Fruit fly (Drosophila melanogaster): Measurements from ENCODE around the gene pxb.

The pxb gene

dm6 chr3R:15630918-15631317 is 35.1 kb upstream of the pxb start:
- TF ChIP-seq Snoo (tag; optimal IDR thresholded peaks at IDR 0.05): peak; percentile 16
- no peak for TF ChIP-seq CG12605 (GFP tag; IDR thresholded peaks at IDR 0.05)
- TF ChIP-seq fd96Ca (GFP tag; IDR thresholded peaks at IDR 0.05): peak; percentile 44; the same call in 1 of the 3 replicates
- TF ChIP-seq Pif1B (GFP tag; optimal IDR thresholded peaks at IDR 0.05): peak; percentile 67
- TF ChIP-seq CG13204 (GFP tag; optimal IDR thresholded peaks at IDR 0.05): no peak
- no peak for TF ChIP-seq rn (GFP tag; IDR thresholded peaks at IDR 0.05)
- peak; percentile 48 for TF ChIP-seq CG14655 (GFP tag; optimal IDR thresholded peaks at IDR 0.05)
- TF ChIP-seq CG8159 (tag; optimal IDR thresholded peaks at IDR 0.05): peak; percentile 87
- TF ChIP-seq CG17806 (tag; optimal IDR thresholded peaks at IDR 0.05): peak; percentile 75
- TF ChIP-seq gl (tag; optimal IDR thresholded peaks at IDR 0.05): peak; percentile 55
- TF ChIP-seq CG8301 (tag; optimal IDR thresholded peaks at IDR 0.05): peak; percentile 44
- TF ChIP-seq D1 (tag; optimal IDR thresholded peaks at IDR 0.05): no peak
- no peak for TF ChIP-seq CG34367 (tag; optimal IDR thresholded peaks at IDR 0.05)
- TF ChIP-seq Pif1A (GFP tag; optimal IDR thresholded peaks at IDR 0.05): peak; percentile 71
- peak; percentile 45; the same call in 1 of the 3 replicates for TF ChIP-seq CG4496 (GFP tag; IDR thresholded peaks at IDR 0.05)
- peak; percentile 37 for TF ChIP-seq CG9948 (tag; optimal IDR thresholded peaks at IDR 0.05)

dm6 chr3R:15632441-15632840 is 33.5 kb upstream of the pxb start:
- TF ChIP-seq CG4496 (GFP tag; IDR thresholded peaks at IDR 0.05): 0 out of 3 replicates have a peak, but pooled peaks have one; percentile 24
- no peak for TF ChIP-seq CG34367 (tag; optimal IDR thresholded peaks at IDR 0.05)

- TF ChIP-seq CG10348 (GFP tag; IDR thresholded peaks at IDR 0.05) (no peak), CG32121 (GFP tag; IDR thresholded peaks at IDR 0.05) (no peak), CG9948 (tag; optimal IDR thresholded peaks at IDR 0.05) (peak; percentile 66), gl (tag; optimal IDR thresholded peaks at IDR 0.05) (peak; percentile 8), Pif1B (GFP tag; optimal IDR thresholded peaks at IDR 0.05) (peak; percentile 39), CG8159 (tag; optimal IDR thresholded peaks at IDR 0.05) (peak; percentile 76), CG14655 (GFP tag; optimal IDR thresholded peaks at IDR 0.05) (peak; percentile 38), CG15710 (tag; optimal IDR thresholded peaks at IDR 0.05) (peak; percentile 73), D1 (tag; optimal IDR thresholded peaks at IDR 0.05) (no peak), CG12605 (GFP tag; IDR thresholded peaks at IDR 0.05) (peak; percentile 20; the same call in 1 of the 2 replicates), fd96Ca (GFP tag; IDR thresholded peaks at IDR 0.05) (no peak), rn (GFP tag; IDR thresholded peaks at IDR 0.05) (no peak), EcR (GFP tag; optimal IDR thresholded peaks at IDR 0.05) (peak; percentile 19), CG13204 (GFP tag; optimal IDR thresholded peaks at IDR 0.05) (peak; percentile 11), CG4496 (GFP tag; IDR thresholded peaks at IDR 0.05) (peak; percentile 43; the same call in 1 of the 3 replicates), Snoo (tag; optimal IDR thresholded peaks at IDR 0.05) (peak; percentile 67), CG17806 (tag; optimal IDR thresholded peaks at IDR 0.05) (peak; percentile 57), Pif1A (GFP tag; optimal IDR thresholded peaks at IDR 0.05) (peak; percentile 55), CG34367 (tag; optimal IDR thresholded peaks at IDR 0.05) (peak; percentile 60), Ets98B (GFP tag; IDR thresholded peaks at IDR 0.05) (no peak; the same call in 1 of the 2 replicates), CG8301 (tag; optimal IDR thresholded peaks at IDR 0.05) (peak; percentile 15)
Observed at dm6 chr3R:15634135-15634534, 31.8 kb upstream of the pxb start.

dm6 chr3R:15635168-15635567 is 30.8 kb upstream of the pxb start, which contains the start of gene CG43335:
TSS of gene CG43335 (plus strand) at chr3R:15635468.
- TF ChIP-seq CG8159 (tag; optimal IDR thresholded peaks at IDR 0.05): no peak
- no peak for TF ChIP-seq CG17806 (tag; optimal IDR thresholded peaks at IDR 0.05)

- TF ChIP-seq CG13204 (GFP tag; optimal IDR thresholded peaks at IDR 0.05) (no peak), CG14655 (GFP tag; optimal IDR thresholded peaks at IDR 0.05) (no peak), CG4496 (GFP tag; IDR thresholded peaks at IDR 0.05) (no peak), rn (GFP tag; IDR thresholded peaks at IDR 0.05) (no peak), CG12605 (GFP tag; IDR thresholded peaks at IDR 0.05) (no peak), CG10348 (GFP tag; IDR thresholded peaks at IDR 0.05) (no peak), CG34367 (tag; optimal IDR thresholded peaks at IDR 0.05) (no peak), CG15710 (tag; optimal IDR thresholded peaks at IDR 0.05) (no peak), Ets98B (GFP tag; IDR thresholded peaks at IDR 0.05) (no peak), CG8301 (tag; optimal IDR thresholded peaks at IDR 0.05) (no peak), fd96Ca (GFP tag; IDR thresholded peaks at IDR 0.05) (no peak), CG9948 (tag; optimal IDR thresholded peaks at IDR 0.05) (no peak), gl (tag; optimal IDR thresholded peaks at IDR 0.05) (no peak), D1 (tag; optimal IDR thresholded peaks at IDR 0.05) (no peak), CG32121 (GFP tag; IDR thresholded peaks at IDR 0.05) (no peak)
Observed at dm6 chr3R:15636868-15637267, 29.1 kb upstream of the pxb start, which contains the start of gene CG43336. TSS of gene CG43336 (plus strand) at chr3R:15637168.

- TF ChIP-seq CG34367 (tag; optimal IDR thresholded peaks at IDR 0.05): no peak
- no peak for TF ChIP-seq Snoo (tag; optimal IDR thresholded peaks at IDR 0.05)
- TF ChIP-seq CG14655 (GFP tag; optimal IDR thresholded peaks at IDR 0.05): no peak
- no peak for TF ChIP-seq CG8159 (tag; optimal IDR thresholded peaks at IDR 0.05)
- TF ChIP-seq CG15710 (tag; optimal IDR thresholded peaks at IDR 0.05): no peak
- TF ChIP-seq CG10348 (GFP tag; IDR thresholded peaks at IDR 0.05): no peak
- no peak for TF ChIP-seq fd96Ca (GFP tag; IDR thresholded peaks at IDR 0.05)
- no peak for TF ChIP-seq CG12605 (GFP tag; IDR thresholded peaks at IDR 0.05)
- TF ChIP-seq EcR (GFP tag; optimal IDR thresholded peaks at IDR 0.05): no peak
- TF ChIP-seq CG32121 (GFP tag; IDR thresholded peaks at IDR 0.05): no peak
- no peak for TF ChIP-seq CG9948 (tag; optimal IDR thresholded peaks at IDR 0.05)
- no peak for TF ChIP-seq CG17806 (tag; optimal IDR thresholded peaks at IDR 0.05)
- no peak for TF ChIP-seq D1 (tag; optimal IDR thresholded peaks at IDR 0.05)
- TF ChIP-seq Ets98B (GFP tag; IDR thresholded peaks at IDR 0.05): no peak
- TF ChIP-seq CG4496 (GFP tag; IDR thresholded peaks at IDR 0.05): no peak
- TF ChIP-seq CG13204 (GFP tag; optimal IDR thresholded peaks at IDR 0.05): no peak
- TF ChIP-seq gl (tag; optimal IDR thresholded peaks at IDR 0.05): no peak
- TF ChIP-seq rn (GFP tag; IDR thresholded peaks at IDR 0.05): no peak
Observed at dm6 chr3R:15640006-15640405, 26.0 kb upstream of the pxb start.

Measured in whole organism, pupa.